Fruit fly (Drosophila melanogaster) whole organism, embryonic: ENCODE data around the gene Cyp310a1.

Source experiments
- ATbp ChIP-seq: fragments of 200-800 bp; sonication (Bioruptor generic); optimal IDR thresholded peaks from 2 replicates; lab custom pipeline; 2017; ENCODE audit warnings: missing biosample characterization, mild to moderate bottlenecking, missing genetic modification characterization, missing genetic modification reagents
- Bdp1 ChIP-seq: fragments of 200-800 bp; sonication (Bioruptor generic); optimal IDR thresholded peaks from 3 replicates; lab custom pipeline; 2016; ENCODE audit warnings: missing biosample characterization, missing genetic modification characterization
- C15 ChIP-seq: fragments of 200-800 bp; sonication (Bioruptor generic); IDR thresholded peaks from 3 replicates; pipeline ENCODE4 v1.3.6; 2022; ENCODE audit warnings: missing biosample characterization, missing genetic modification characterization
- CG10267 ChIP-seq: fragments of 200-800 bp; sonication (Bioruptor generic); optimal IDR thresholded peaks from 2 replicates; lab custom pipeline; 2018; ENCODE audit warnings: missing biosample characterization, mild to moderate bottlenecking, missing genetic modification characterization, moderate library complexity
- CG10654 ChIP-seq: fragments of 200-800 bp; sonication (Bioruptor generic); optimal IDR thresholded peaks from 2 replicates; lab custom pipeline; 2016; ENCODE audit warnings: missing biosample characterization, missing genetic modification characterization
- CG13123 ChIP-seq: fragments of 200-800 bp; sonication (Bioruptor generic); optimal IDR thresholded peaks from 2 replicates; lab custom pipeline; 2016; ENCODE audit warnings: missing biosample characterization, missing genetic modification characterization
- CG14667 ChIP-seq: fragments of 200-800 bp; sonication (Bioruptor generic); IDR thresholded peaks from 2 replicates; pipeline ENCODE4 v1.3.6; 2022; ENCODE audit warnings: missing biosample characterization, missing genetic modification characterization
- CG14710 ChIP-seq: fragments of 200-800 bp; sonication (Bioruptor generic); optimal IDR thresholded peaks from 3 replicates; lab custom pipeline; 2019; ENCODE audit warnings: missing biosample characterization, mild to moderate bottlenecking, missing genetic modification characterization, moderate library complexity
- CG14860 ChIP-seq: fragments of 200-800 bp; sonication (Bioruptor generic); IDR thresholded peaks from 3 replicates; pipeline ENCODE4 v1.3.6; 2022; ENCODE audit warnings: missing biosample characterization, missing genetic modification characterization; ENCODE audit not compliant: partially characterized antibody
- CG16779 ChIP-seq: fragments of 200-800 bp; sonication (Bioruptor generic); IDR thresholded peaks from 2 replicates; pipeline ENCODE4 v1.3.6; 2022; ENCODE audit warnings: missing biosample characterization, missing genetic modification characterization
- CG17186 ChIP-seq: fragments of 200-800 bp; sonication (Bioruptor generic); optimal IDR thresholded peaks from 3 replicates; lab custom pipeline; 2017; ENCODE audit warnings: missing biosample characterization, missing genetic modification reagents, missing genetic modification characterization
- CG17829 ChIP-seq: fragments of 200-800 bp; optimal IDR thresholded peaks from 2 replicates; lab custom pipeline; 2019; ENCODE audit warnings: missing biosample characterization, mild to moderate bottlenecking, missing genetic modification characterization, moderate library complexity
- CG2202 ChIP-seq: fragments of 200-800 bp; sonication (Bioruptor generic); optimal IDR thresholded peaks from 2 replicates; lab custom pipeline; 2018; ENCODE audit warnings: missing biosample characterization, mild to moderate bottlenecking, missing genetic modification characterization
- CG31388 ChIP-seq: fragments of 200-800 bp; sonication (Bioruptor generic); optimal IDR thresholded peaks from 2 replicates; lab custom pipeline; 2016; ENCODE audit warnings: missing biosample characterization, missing genetic modification characterization
- CG3163 ChIP-seq: fragments of 200-800 bp; sonication (Bioruptor generic); optimal IDR thresholded peaks from 3 replicates; lab custom pipeline; 2016; ENCODE audit warnings: missing biosample characterization, missing genetic modification characterization
- CG32532 ChIP-seq: fragments of 200-800 bp; sonication (Bioruptor generic); IDR thresholded peaks from 2 replicates; pipeline ENCODE4 v1.3.6; 2022; ENCODE audit warnings: missing biosample characterization, missing genetic modification characterization
- CG32767 ChIP-seq: fragments of 200-800 bp; sonication (Bioruptor generic); IDR thresholded peaks from 2 replicates; pipeline ENCODE4 v1.3.6; 2022; ENCODE audit warnings: missing biosample characterization, missing genetic modification characterization
- CG34376 ChIP-seq: fragments of 200-800 bp; sonication (Bioruptor generic); optimal IDR thresholded peaks from 2 replicates; lab custom pipeline; 2018; ENCODE audit warnings: missing biosample characterization, mild to moderate bottlenecking, missing genetic modification characterization
- CG43689 ChIP-seq: fragments of 200-800 bp; sonication (Bioruptor generic); IDR thresholded peaks from 2 replicates; pipeline ENCODE4 v1.3.6; 2022; ENCODE audit warnings: missing biosample characterization, missing genetic modification characterization
- CG4820 ChIP-seq: fragments of 200-800 bp; sonication (Bioruptor generic); optimal IDR thresholded peaks from 3 replicates; lab custom pipeline; 2016; ENCODE audit warnings: missing biosample characterization, missing genetic modification characterization
- CG6813 ChIP-seq: fragments of 200-800 bp; sonication (Bioruptor generic); optimal IDR thresholded peaks from 2 replicates; lab custom pipeline; 2017; ENCODE audit warnings: missing biosample characterization, missing genetic modification characterization, mild to moderate bottlenecking, moderate library complexity, missing genetic modification reagents
- CG7786 ChIP-seq: fragments of 200-800 bp; sonication (Bioruptor generic); optimal IDR thresholded peaks from 2 replicates; lab custom pipeline; 2016; ENCODE audit warnings: missing biosample characterization, missing genetic modification characterization
- CG8290 ChIP-seq, 3 experiments: fragments of 200-800 bp; sonication (Bioruptor generic); optimal IDR thresholded peaks; 2 replicates each; lab custom pipeline; 2016 to 2019; ENCODE audit warnings: missing biosample characterization in 3 of 3, missing genetic modification characterization in 3 of 3, mild to moderate bottlenecking in 2 of 3, moderate library complexity in 1 of 3
- Deaf1 ChIP-seq: fragments of 200-800 bp; optimal IDR thresholded peaks from 3 replicates; lab custom pipeline; 2019; ENCODE audit warnings: missing biosample characterization, mild to moderate bottlenecking, missing genetic modification characterization, moderate library complexity
- Drgx ChIP-seq: fragments of 200-800 bp; sonication (Bioruptor generic); IDR thresholded peaks from 2 replicates; pipeline ENCODE4 v1.3.6; 2022; ENCODE audit warnings: missing biosample characterization, missing genetic modification characterization
- Elba2 ChIP-seq: fragments of 200-800 bp; sonication (Bioruptor generic); optimal IDR thresholded peaks from 3 replicates; lab custom pipeline; 2016; ENCODE audit warnings: missing biosample characterization, missing genetic modification characterization
- Hsf ChIP-seq: fragments of 200-800 bp; sonication (Bioruptor generic); optimal IDR thresholded peaks from 3 replicates; lab custom pipeline; 2016; ENCODE audit warnings: missing biosample characterization, missing genetic modification characterization
- Kr ChIP-seq: fragments of 200-800 bp; sonication (Bioruptor generic); optimal IDR thresholded peaks from 2 replicates; lab custom pipeline; 2017; ENCODE audit warnings: missing biosample characterization, mild to moderate bottlenecking, missing genetic modification characterization
- Lim3 ChIP-seq: fragments of 200-800 bp; sonication (Bioruptor generic); IDR thresholded peaks from 2 replicates; pipeline ENCODE4 v1.3.6; 2022; ENCODE audit warnings: missing biosample characterization, missing genetic modification characterization
- NFAT ChIP-seq: fragments of 200-800 bp; sonication (Bioruptor generic); IDR thresholded peaks from 2 replicates; pipeline ENCODE4 v1.3.6; 2022; ENCODE audit warnings: missing biosample characterization, missing genetic modification characterization
- Poxn ChIP-seq: fragments of 200-800 bp; sonication (Bioruptor generic); IDR thresholded peaks from 2 replicates; pipeline ENCODE4 v1.3.6; 2022; ENCODE audit warnings: missing biosample characterization, missing genetic modification characterization
- Xrp1 ChIP-seq: fragments of 200-800 bp; sonication (Bioruptor generic); IDR thresholded peaks from 2 replicates; pipeline ENCODE4 v1.3.6; 2022; ENCODE audit warnings: missing biosample characterization, missing genetic modification characterization
- ab ChIP-seq: fragments of 200-800 bp; sonication (Bioruptor generic); optimal IDR thresholded peaks from 2 replicates; lab custom pipeline; 2016; ENCODE audit warnings: missing biosample characterization, missing genetic modification characterization
- ara ChIP-seq: fragments of 200-800 bp; sonication (Bioruptor generic); IDR thresholded peaks from 2 replicates; pipeline ENCODE4 v1.3.6; 2022; ENCODE audit warnings: missing biosample characterization, missing genetic modification characterization
- bigmax ChIP-seq: fragments of 200-800 bp; sonication (Bioruptor generic); optimal IDR thresholded peaks from 2 replicates; lab custom pipeline; 2018; ENCODE audit warnings: missing biosample characterization, mild to moderate bottlenecking, missing genetic modification characterization
- exex ChIP-seq: fragments of 200-800 bp; sonication (Bioruptor generic); optimal IDR thresholded peaks from 4 replicates; lab custom pipeline; 2018; ENCODE audit warnings: missing biosample characterization, mild to moderate bottlenecking, missing genetic modification characterization, moderate library complexity
- gro ChIP-seq: fragments of 200-800 bp; sonication (Bioruptor generic); optimal IDR thresholded peaks from 2 replicates; lab custom pipeline; 2016; ENCODE audit warnings: missing biosample characterization, missing genetic modification characterization
- hbn ChIP-seq: fragments of 200-800 bp; sonication (Bioruptor generic); IDR thresholded peaks from 2 replicates; pipeline ENCODE4 v1.3.6; 2022; ENCODE audit warnings: missing biosample characterization, missing genetic modification characterization; ENCODE audit not compliant: partially characterized antibody
- kah ChIP-seq: fragments of 200-800 bp; sonication (Bioruptor generic); optimal IDR thresholded peaks from 2 replicates; lab custom pipeline; 2018; ENCODE audit warnings: missing biosample characterization, mild to moderate bottlenecking, missing genetic modification characterization
- ken ChIP-seq: fragments of 200-800 bp; sonication (Bioruptor generic); IDR thresholded peaks from 3 replicates; pipeline ENCODE4 v1.3.6; 2022; ENCODE audit warnings: missing biosample characterization, missing genetic modification characterization
- kni ChIP-seq: fragments of 200-800 bp; sonication (Bioruptor generic); optimal IDR thresholded peaks from 3 replicates; lab custom pipeline; 2017; ENCODE audit warnings: mild to moderate bottlenecking, missing biosample characterization, missing genetic modification reagents, missing genetic modification characterization
- lab ChIP-seq: fragments of 200-800 bp; sonication (Bioruptor generic); optimal IDR thresholded peaks from 3 replicates; lab custom pipeline; 2017; ENCODE audit warnings: missing biosample characterization, missing genetic modification characterization, mild to moderate bottlenecking, moderate library complexity, missing genetic modification reagents
- lmd ChIP-seq: fragments of 200-800 bp; sonication (Bioruptor generic); IDR thresholded peaks from 2 replicates; pipeline ENCODE4 v1.3.6; 2022; ENCODE audit warnings: missing biosample characterization, missing genetic modification characterization
- mam ChIP-seq: fragments of 200-800 bp; sonication (Bioruptor generic); optimal IDR thresholded peaks from 3 replicates; lab custom pipeline; 2016; ENCODE audit warnings: missing biosample characterization, missing genetic modification characterization
- nerfin-1 ChIP-seq: fragments of 200-800 bp; sonication (Bioruptor generic); optimal IDR thresholded peaks from 3 replicates; lab custom pipeline; 2019; ENCODE audit warnings: missing biosample characterization, mild to moderate bottlenecking, missing genetic modification characterization, moderate library complexity
- row ChIP-seq: fragments of 200-800 bp; sonication (Bioruptor generic); IDR thresholded peaks from 3 replicates; pipeline ENCODE4 v1.3.6; 2022; ENCODE audit warnings: missing biosample characterization, missing genetic modification characterization
- slou ChIP-seq: fragments of 200-800 bp; sonication (Bioruptor generic); optimal IDR thresholded peaks from 3 replicates; lab custom pipeline; 2016; ENCODE audit warnings: missing biosample characterization, missing genetic modification characterization
- so ChIP-seq: fragments of 200-800 bp; sonication (Bioruptor generic); IDR thresholded peaks from 3 replicates; pipeline ENCODE4 v1.3.6; 2022; ENCODE audit warnings: missing biosample characterization, missing genetic modification characterization
- stwl ChIP-seq: fragments of 200-800 bp; sonication (Bioruptor generic); optimal IDR thresholded peaks from 3 replicates; lab custom pipeline; 2018; ENCODE audit warnings: missing biosample characterization, mild to moderate bottlenecking, missing genetic modification characterization, moderate library complexity
- wor ChIP-seq: fragments of 200-800 bp; sonication (Bioruptor generic); IDR thresholded peaks from 2 replicates; pipeline ENCODE4 v1.3.6; 2022; ENCODE audit warnings: missing biosample characterization, missing genetic modification characterization

The Cyp310a1 gene

dm6 chr2L:18688646-18689296 lies 36.0 kb upstream of the Cyp310a1 start, which contains the start of gene msl-1 (continued):
- TF ChIP-seq nerfin-1 (tag; lab: Kevin White, UChicago), result no peak
- TF ChIP-seq CG34376 (GFP tag; lab: Kevin White, UChicago), result no peak
- no peak for TF ChIP-seq CG17186 (GFP tag; lab: Kevin White, UChicago)
- TF ChIP-seq ab, result no peak
- peak; percentile 97 for TF ChIP-seq row (GFP tag; lab: Robert Waterston, UW)
- no peak for TF ChIP-seq ATbp (GFP tag; lab: Kevin White, UChicago)
- no peak for TF ChIP-seq slou (GFP tag; lab: Kevin White, UChicago)
- 0 out of 2 replicates have a peak, but pooled peaks have one; percentile 10 for TF ChIP-seq CG14667 (GFP tag; lab: Robert Waterston, UW)
- peak; percentile 70 for TF ChIP-seq NFAT (GFP tag; lab: Robert Waterston, UW)
- TF ChIP-seq Lim3 (GFP tag; lab: Robert Waterston, UW), result no peak
- TF ChIP-seq CG16779 (GFP tag; lab: Robert Waterston, UW), result no peak
- TF ChIP-seq Kr (GFP tag; lab: Kevin White, UChicago), result no peak
- TF ChIP-seq stwl (tag; lab: Kevin White, UChicago), result peak; percentile 51
- peak; percentile 94 for TF ChIP-seq hbn (GFP tag; lab: Robert Waterston, UW)
- TF ChIP-seq CG2202, result no peak
- TF ChIP-seq CG14710 (tag; lab: Kevin White, UChicago), result peak; percentile 16
- TF ChIP-seq Deaf1 (tag; lab: Kevin White, UChicago), result no peak
- TF ChIP-seq Drgx (GFP tag; lab: Robert Waterston, UW), result no peak
- no peak for TF ChIP-seq CG31388 (GFP tag; lab: Kevin White, UChicago)
- peak; percentile 42 for TF ChIP-seq CG3163 (GFP tag; lab: Kevin White, UChicago)
- peak; percentile 41; the same call in 1 of the 2 replicates for TF ChIP-seq lmd (GFP tag; lab: Robert Waterston, UW)
- TF ChIP-seq CG43689 (GFP tag; lab: Robert Waterston, UW), result no peak
- TF ChIP-seq CG10654, result no peak
- TF ChIP-seq CG6813 (GFP tag; lab: Kevin White, UChicago), result no peak
- peak; percentile 58 for TF ChIP-seq CG7786 (GFP tag; lab: Kevin White, UChicago)
- TF ChIP-seq CG32767 (GFP tag; lab: Robert Waterston, UW), result no peak
- no peak for TF ChIP-seq Elba2
- no peak for TF ChIP-seq exex (tag; lab: Kevin White, UChicago)
- 0 out of 3 replicates have a peak, but pooled peaks have one; percentile 41 for TF ChIP-seq ken (GFP tag; lab: Robert Waterston, UW)
- TF ChIP-seq gro (GFP tag; lab: Kevin White, UChicago), result peak; percentile 20
- TF ChIP-seq C15 (GFP tag; lab: Robert Waterston, UW), result no peak
- no peak for TF ChIP-seq so (GFP tag; lab: Robert Waterston, UW)
- TF ChIP-seq Hsf (GFP tag; lab: Kevin White, UChicago), result peak; percentile 41
- TF ChIP-seq mam (GFP tag; lab: Kevin White, UChicago), result peak; percentile 65
- no peak for TF ChIP-seq kni (GFP tag; lab: Kevin White, UChicago)
- TF ChIP-seq wor (GFP tag; lab: Robert Waterston, UW), result no peak
- TF ChIP-seq CG10267 (tag; lab: Kevin White, UChicago), result no peak
- TF ChIP-seq CG13123 (GFP tag; lab: Kevin White, UChicago), result no peak
- peak; percentile 10; the same call in 1 of the 2 replicates for TF ChIP-seq Xrp1 (GFP tag; lab: Robert Waterston, UW)
- no peak for TF ChIP-seq CG8290 (GFP tag; optimal IDR thresholded peaks at IDR 0.05; lab: Kevin White, UChicago)
- peak in 1 of 2 experiments; percentile 49 for TF ChIP-seq CG8290 (tag; optimal IDR thresholded peaks at IDR 0.05; lab: Kevin White, UChicago)
- TF ChIP-seq lab (GFP tag; lab: Kevin White, UChicago), result no peak
- no peak for TF ChIP-seq ara (GFP tag; lab: Robert Waterston, UW)
- TF ChIP-seq CG32532, result peak; percentile 60; the same call in 1 of the 2 replicates
- TF ChIP-seq kah (GFP tag; lab: Kevin White, UChicago), result no peak
- TF ChIP-seq CG17829 (tag; lab: Kevin White, UChicago), result peak; percentile 25
- no peak for TF ChIP-seq Bdp1 (GFP tag; lab: Kevin White, UChicago)
- peak; percentile 95 for TF ChIP-seq CG14860
- TF ChIP-seq CG4820 (GFP tag; lab: Kevin White, UChicago), result no peak
- TF ChIP-seq bigmax (GFP tag; lab: Kevin White, UChicago), result no peak
- peak; percentile 27; the same call in 1 of the 2 replicates for TF ChIP-seq Poxn (GFP tag; lab: Robert Waterston, UW)
